Worm (Caenorhabditis elegans) whole organism, midembryonic: ENCODE results near the gene F45H10.2.

Source experiments
- flt-1 ChIP-seq: fragments of 200-800 bp; sonication (Bioruptor generic); IDR thresholded peaks from 2 replicates; pipeline ENCODE4 v1.3.6; 2022; ENCODE audit warnings: missing genetic modification characterization, missing compliant biosample characterization
- klf-2 ChIP-seq: fragments of 200-800 bp; sonication (Bioruptor generic); conservative IDR thresholded peaks from 2 replicates; pipeline ENCODE4 v1.3.6; 2022; ENCODE audit warnings: missing genetic modification reagents, missing genetic modification characterization, missing compliant biosample characterization
- ref-1 ChIP-seq: fragments of 200-800 bp; sonication (Bioruptor generic); conservative IDR thresholded peaks from 2 replicates; pipeline ENCODE4 v1.3.6; 2022; ENCODE audit warnings: missing genetic modification reagents, missing genetic modification characterization, missing compliant biosample characterization

ce11 chrII:13479424-13479823, 13.4 kb downstream of the F45H10.2 start:
- TF ChIP-seq klf-2 = no peak
- no peak for TF ChIP-seq ref-1 (GFP tag; lab: Robert Waterston, UW)
- TF ChIP-seq flt-1 (GFP tag; lab: Robert Waterston, UW) = no peak
